Worm (Caenorhabditis elegans) whole organism, L2 larva: ENCODE results near the gene srd-21.

ENCODE experiments used
- C34F6.9 ChIP-seq: fragments of 150-350 bp; optimal IDR thresholded peaks from 2 replicates; lab custom pipeline; 2014; ENCODE audit warnings: missing biosample characterization, missing genetic modification characterization
- crh-2 ChIP-seq: sonication (generic microtip); optimal IDR thresholded peaks from 2 replicates; lab custom pipeline; 2017; ENCODE audit warnings: missing biosample characterization, missing genetic modification characterization
- elt-1 ChIP-seq: fragments of 150-350 bp; optimal IDR thresholded peaks from 2 replicates; lab custom pipeline; 2014; ENCODE audit warnings: missing biosample characterization, missing genetic modification characterization
- nhr-11 ChIP-seq: fragments of 150-350 bp; optimal IDR thresholded peaks from 2 replicates; lab custom pipeline; 2014; ENCODE audit warnings: missing biosample characterization, missing genetic modification characterization
- nhr-25 ChIP-seq: fragments of 150-350 bp; sonication (generic microtip); optimal IDR thresholded peaks from 3 replicates; lab custom pipeline; 2014; ENCODE audit warnings: missing biosample characterization, missing genetic modification characterization
- ztf-4 ChIP-seq: fragments of 150-350 bp; optimal IDR thresholded peaks from 2 replicates; lab custom pipeline; 2014; ENCODE audit warnings: missing biosample characterization, missing genetic modification characterization

- no peak for TF ChIP-seq nhr-11 (tag; lab: Kevin White, UChicago)
- TF ChIP-seq ztf-4 (tag; lab: Kevin White, UChicago), result no peak
- TF ChIP-seq crh-2 (tag; lab: Kevin White, UChicago), result no peak
- TF ChIP-seq C34F6.9 (tag; lab: Kevin White, UChicago), result no peak
- TF ChIP-seq elt-1 (tag; lab: Kevin White, UChicago), result no peak
- TF ChIP-seq nhr-25 (tag; lab: Kevin White, UChicago), result no peak
Observed at ce11 chrV:16679981-16680380, 50.3 kb downstream of the srd-21 start, which contains the start of gene srw-44.
